Worm (Caenorhabditis elegans): ENCODE data around the gene Y49E10.30.

DNA sequence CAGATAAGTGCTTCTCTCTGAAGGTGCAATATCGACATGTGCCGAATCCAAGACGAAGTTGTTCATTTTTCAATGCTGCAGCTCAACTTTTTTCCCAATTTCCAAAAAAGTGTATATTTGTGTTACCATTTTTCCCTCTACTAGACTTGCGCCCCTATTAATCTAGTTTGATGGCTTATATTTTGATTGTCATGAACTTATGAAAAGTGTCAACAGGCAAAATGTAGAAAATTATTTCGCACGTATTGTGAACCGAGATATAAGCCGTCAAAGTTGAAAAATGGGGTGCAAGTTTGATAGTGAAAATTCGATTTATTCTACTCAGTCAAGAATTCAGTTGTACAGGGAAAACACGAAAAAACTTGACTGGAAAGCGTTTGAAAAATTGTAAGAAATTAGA is 28.2 kb upstream of the Y49E10.30 start, which contains the start of gene Y75B8A.32:
- no peak for TF ChIP-seq ama-1 (optimal IDR thresholded peaks at IDR 0.05)
- no peak for TF ChIP-seq aly-2 (tag; optimal IDR thresholded peaks at IDR 0.05)
- TF ChIP-seq nhr-11 (tag; optimal IDR thresholded peaks at IDR 0.05) = no peak
- no peak for TF ChIP-seq Y105C5A.15 (GFP tag; IDR thresholded peaks at IDR 0.05)

Data from whole organism, L4 larva.